Worm (Caenorhabditis elegans): ENCODE measurements around the gene nhr-205.

Gene nhr-205

DNA sequence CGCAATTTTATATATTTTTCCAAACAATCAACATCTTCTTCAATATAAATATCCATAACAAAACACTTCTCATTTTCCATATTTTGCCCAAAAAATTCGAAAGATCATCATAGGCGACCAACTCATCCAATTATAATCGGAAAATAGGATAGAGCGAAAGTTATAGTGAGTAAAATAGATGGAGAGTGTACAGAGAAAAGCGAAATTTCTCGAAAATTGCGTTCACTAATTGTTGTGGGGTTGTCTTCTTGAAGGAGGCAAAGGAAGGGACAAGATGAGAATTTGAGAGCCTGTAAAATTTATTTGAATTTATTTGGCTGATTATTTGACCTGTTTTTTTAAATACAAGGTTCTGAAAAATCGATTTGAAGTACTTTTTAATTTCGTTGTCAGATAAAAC is 46.0 kb downstream of the nhr-205 start:
- no peak for TF ChIP-seq hmbx-1 (tag; optimal IDR thresholded peaks at IDR 0.05)
- TF ChIP-seq tra-4 (tag; optimal IDR thresholded peaks at IDR 0.05): no peak
- TF ChIP-seq sea-1 (GFP tag; conservative IDR thresholded peaks at IDR 0.05): no peak
- TF ChIP-seq pes-1 (GFP tag; IDR thresholded peaks at IDR 0.05): no peak
- TF ChIP-seq ceh-13 (GFP tag; optimal IDR thresholded peaks at IDR 0.05): no peak
- no peak for TF ChIP-seq tbx-11 (GFP tag; IDR thresholded peaks at IDR 0.05)
- no peak for TF ChIP-seq ama-1 (optimal IDR thresholded peaks at IDR 0.05)
- TF ChIP-seq ceh-36 (tag; optimal IDR thresholded peaks at IDR 0.05): no peak
- TF ChIP-seq F13C5.2 (tag; optimal IDR thresholded peaks at IDR 0.05): no peak
- no peak for TF ChIP-seq aly-1 (tag; optimal IDR thresholded peaks at IDR 0.05)
- no peak for TF ChIP-seq ets-7 (tag; optimal IDR thresholded peaks at IDR 0.05)
- TF ChIP-seq scrt-1 (GFP tag; IDR thresholded peaks at IDR 0.05): no peak
- TF ChIP-seq B0310.2 (tag; optimal IDR thresholded peaks at IDR 0.05): no peak
- TF ChIP-seq hmg-4 (GFP tag; optimal IDR thresholded peaks at IDR 0.05): no peak
- no peak for TF ChIP-seq flt-1 (GFP tag; IDR thresholded peaks at IDR 0.05)
- TF ChIP-seq hnd-1 (tag; optimal IDR thresholded peaks at IDR 0.05): no peak
- no peak for TF ChIP-seq tbx-37 (GFP tag; conservative IDR thresholded peaks at IDR 0.05)

DNA sequence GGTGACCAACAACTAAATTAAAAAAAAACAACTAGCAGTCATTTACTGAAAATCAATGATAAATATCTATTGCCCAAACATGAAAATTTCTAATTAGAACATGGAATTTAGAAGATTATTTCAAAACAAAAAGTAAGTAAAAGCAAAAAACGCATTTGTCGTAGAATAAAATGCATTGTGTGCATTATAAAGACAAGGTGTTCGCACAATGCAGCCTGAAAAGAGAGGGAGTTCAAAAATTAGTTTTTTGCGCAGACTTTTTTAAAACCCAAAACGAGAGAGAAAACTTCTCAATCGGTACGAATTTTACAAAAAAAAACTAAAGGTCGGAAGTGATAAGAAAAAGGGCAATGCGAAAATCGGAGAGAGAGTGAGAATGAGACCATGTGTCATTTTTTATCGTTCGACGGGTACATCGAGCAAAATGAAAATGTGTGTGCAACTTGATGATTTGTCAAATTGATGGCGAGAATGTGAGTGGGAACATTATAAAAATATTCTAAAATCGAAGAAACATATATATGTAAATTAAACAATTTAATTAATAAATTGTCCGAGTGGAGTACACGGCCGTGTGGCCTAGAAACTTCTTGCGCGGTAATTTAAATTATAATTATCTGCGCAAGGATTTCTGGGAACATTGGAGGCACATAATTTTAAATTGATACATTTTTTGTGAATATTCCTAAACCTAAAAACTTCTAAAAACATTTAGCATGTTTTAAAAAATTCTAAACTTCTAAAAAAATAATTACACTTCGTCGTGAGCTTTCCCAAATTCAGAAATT is 50.0 kb downstream of the nhr-205 start:
- TF ChIP-seq tbx-37 (GFP tag; conservative IDR thresholded peaks at IDR 0.05) (peak; percentile 57; the same call in 1 of the 2 replicates), hmbx-1 (tag; optimal IDR thresholded peaks at IDR 0.05) (no peak), tbx-11 (GFP tag; IDR thresholded peaks at IDR 0.05) (no peak), B0310.2 (tag; optimal IDR thresholded peaks at IDR 0.05) (no peak), F13C5.2 (tag; optimal IDR thresholded peaks at IDR 0.05) (peak; percentile 12), ama-1 (optimal IDR thresholded peaks at IDR 0.05) (no peak), pes-1 (GFP tag; IDR thresholded peaks at IDR 0.05) (peak; percentile 26; the same call in 1 of the 2 replicates), flt-1 (GFP tag; IDR thresholded peaks at IDR 0.05) (no peak), aly-1 (tag; optimal IDR thresholded peaks at IDR 0.05) (no peak), ceh-36 (tag; optimal IDR thresholded peaks at IDR 0.05) (no peak), sea-1 (GFP tag; conservative IDR thresholded peaks at IDR 0.05) (no peak), ets-7 (tag; optimal IDR thresholded peaks at IDR 0.05) (no peak)

DNA sequence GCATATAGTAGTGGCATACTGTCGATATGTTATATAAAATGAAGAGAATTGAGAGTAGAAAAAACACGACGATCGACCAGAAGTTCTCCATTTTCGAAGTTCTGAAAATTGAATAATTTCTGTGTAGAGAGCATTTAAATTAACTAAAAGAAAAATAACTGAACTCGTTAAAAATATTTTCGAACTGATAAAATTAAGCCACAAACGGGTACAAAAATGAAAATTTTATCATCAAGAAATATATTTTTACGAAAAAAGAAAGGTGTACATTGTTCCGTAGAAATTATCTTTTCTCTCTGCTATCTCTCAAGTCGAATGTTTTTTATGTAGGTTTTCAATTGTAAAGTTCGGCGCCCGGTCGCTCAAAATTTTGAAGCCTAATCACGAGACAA is 50.6 kb downstream of the nhr-205 start, which contains the start of gene acl-2:
Gene acl-2, minus strand, starts transcription at position 101 of the 392 bp plus-strand sequence.
- TF ChIP-seq tbx-37 (GFP tag; conservative IDR thresholded peaks at IDR 0.05): no peak

Measured in whole organism, early embryonic.